Worm (Caenorhabditis elegans) whole organism, late embryonic: ENCODE measurements around the gene T19C3.3.

Source experiments
- C38D4.7 ChIP-seq: fragments of 200-800 bp; sonication (Bioruptor generic); optimal IDR thresholded peaks from 2 replicates; lab custom pipeline; 2018; ENCODE audit warnings: mild to moderate bottlenecking, missing genetic modification characterization, moderate library complexity, missing compliant biosample characterization
- F13H6.1 ChIP-seq: sonication (generic microtip); optimal IDR thresholded peaks from 2 replicates; lab custom pipeline; 2016; ENCODE audit warnings: missing genetic modification characterization, missing compliant biosample characterization
- K09A11.1 ChIP-seq: sonication (generic microtip); optimal IDR thresholded peaks from 2 replicates; lab custom pipeline; 2017; ENCODE audit warnings: antibody characterized with exemption, mild to moderate bottlenecking, missing genetic modification characterization, missing compliant biosample characterization; ENCODE audit not compliant: insufficient read depth
- Y22D7AL.16 ChIP-seq: sonication (generic microtip); optimal IDR thresholded peaks from 2 replicates; lab custom pipeline; 2016; ENCODE audit warnings: missing genetic modification characterization, missing compliant biosample characterization
- ahr-1 ChIP-seq: sonication (generic microtip); optimal IDR thresholded peaks from 2 replicates; lab custom pipeline; 2016; ENCODE audit warnings: missing genetic modification characterization, missing compliant biosample characterization
- ceh-18 ChIP-seq: sonication (generic microtip); optimal IDR thresholded peaks from 2 replicates; lab custom pipeline; 2016; ENCODE audit warnings: missing genetic modification characterization, missing compliant biosample characterization
- ceh-2 ChIP-seq: sonication (generic microtip); optimal IDR thresholded peaks from 2 replicates; lab custom pipeline; 2016; ENCODE audit warnings: missing genotype, missing genetic modification characterization, missing compliant biosample characterization
- ceh-24 ChIP-seq: sonication (generic microtip); optimal IDR thresholded peaks from 2 replicates; lab custom pipeline; 2016; ENCODE audit warnings: mild to moderate bottlenecking, missing genetic modification characterization, missing compliant biosample characterization
- ceh-30 ChIP-seq: fragments of 150-350 bp; optimal IDR thresholded peaks from 2 replicates; lab custom pipeline; 2014; ENCODE audit warnings: missing biosample characterization, missing genetic modification characterization
- ceh-31 ChIP-seq: sonication (generic microtip); optimal IDR thresholded peaks from 2 replicates; lab custom pipeline; 2016; ENCODE audit warnings: missing genetic modification characterization, missing compliant biosample characterization
- ceh-34 ChIP-seq: sonication (generic microtip); optimal IDR thresholded peaks from 2 replicates; lab custom pipeline; 2016; ENCODE audit warnings: mild to moderate bottlenecking, missing genetic modification characterization, missing compliant biosample characterization
- ceh-45 ChIP-seq: fragments of 200-800 bp; sonication (Bioruptor generic); IDR thresholded peaks from 2 replicates; pipeline ENCODE4 v1.3.6; 2022; ENCODE audit warnings: missing genetic modification reagents, missing genetic modification characterization, missing compliant biosample characterization
- ceh-48 ChIP-seq: sonication (generic microtip); optimal IDR thresholded peaks from 2 replicates; lab custom pipeline; 2016; ENCODE audit warnings: missing genetic modification characterization, inconsistent platforms, missing compliant biosample characterization
- ceh-6 ChIP-seq: fragments of 200-800 bp; sonication (Bioruptor generic); optimal IDR thresholded peaks from 2 replicates; lab custom pipeline; 2018; ENCODE audit warnings: mild to moderate bottlenecking, missing genetic modification characterization, missing compliant biosample characterization
- che-1 ChIP-seq: sonication (generic microtip); optimal IDR thresholded peaks from 2 replicates; lab custom pipeline; 2016; ENCODE audit warnings: mild to moderate bottlenecking, missing genetic modification characterization, missing compliant biosample characterization
- dve-1 ChIP-seq: sonication (generic microtip); optimal IDR thresholded peaks from 2 replicates; lab custom pipeline; 2017; ENCODE audit warnings: antibody characterized with exemption, mild to moderate bottlenecking, missing genetic modification characterization, missing compliant biosample characterization
- elt-4 ChIP-seq: sonication (generic microtip); optimal IDR thresholded peaks from 2 replicates; lab custom pipeline; 2016; ENCODE audit warnings: missing genetic modification characterization, missing compliant biosample characterization
- ets-4 ChIP-seq: sonication (generic microtip); optimal IDR thresholded peaks from 2 replicates; lab custom pipeline; 2016; ENCODE audit warnings: missing genetic modification characterization, missing compliant biosample characterization
- fax-1 ChIP-seq: sonication (generic microtip); optimal IDR thresholded peaks from 2 replicates; lab custom pipeline; 2016; ENCODE audit warnings: missing genotype, missing genetic modification characterization, missing compliant biosample characterization
- gmeb-2 ChIP-seq: sonication (generic microtip); optimal IDR thresholded peaks from 2 replicates; lab custom pipeline; 2016; ENCODE audit warnings: missing genetic modification characterization, inconsistent platforms, missing compliant biosample characterization
- lim-6 ChIP-seq: sonication (generic microtip); optimal IDR thresholded peaks from 2 replicates; lab custom pipeline; 2016; ENCODE audit warnings: missing genetic modification characterization, missing compliant biosample characterization
- madf-2 ChIP-seq: sonication (generic microtip); optimal IDR thresholded peaks from 2 replicates; lab custom pipeline; 2017; ENCODE audit warnings: missing genetic modification characterization, missing compliant biosample characterization
- nhr-11 ChIP-seq: fragments of 150-350 bp; optimal IDR thresholded peaks from 2 replicates; lab custom pipeline; 2014; ENCODE audit warnings: missing biosample characterization, missing genetic modification characterization
- nhr-232 ChIP-seq: sonication (generic microtip); optimal IDR thresholded peaks from 2 replicates; lab custom pipeline; 2016; ENCODE audit warnings: missing genetic modification characterization, missing compliant biosample characterization
- npax-4 ChIP-seq: sonication (generic microtip); optimal IDR thresholded peaks from 2 replicates; lab custom pipeline; 2016; ENCODE audit warnings: missing genetic modification characterization, missing compliant biosample characterization
- pat-9 ChIP-seq: fragments of 200-800 bp; sonication (Bioruptor generic); optimal IDR thresholded peaks from 2 replicates; lab custom pipeline; 2018; ENCODE audit warnings: mild to moderate bottlenecking, missing genetic modification characterization, moderate library complexity, missing compliant biosample characterization
- pha-2 ChIP-seq: sonication (generic microtip); optimal IDR thresholded peaks from 2 replicates; lab custom pipeline; 2017; ENCODE audit warnings: mild to moderate bottlenecking, missing genetic modification characterization, missing compliant biosample characterization
- pha-4 ChIP-seq: fragments of 150-350 bp; optimal IDR thresholded peaks from 2 replicates; lab custom pipeline; 2018; ENCODE audit warnings: missing biosample characterization, missing genetic modification reagents, missing genetic modification characterization
- pros-1 ChIP-seq: fragments of 150-350 bp; optimal IDR thresholded peaks from 2 replicates; lab custom pipeline; 2014; ENCODE audit warnings: missing biosample characterization, missing genetic modification reagents, missing genetic modification characterization
- rnt-1 ChIP-seq: sonication (generic microtip); optimal IDR thresholded peaks from 2 replicates; lab custom pipeline; 2016; ENCODE audit warnings: missing genetic modification characterization, missing compliant biosample characterization
- sdc-2 ChIP-seq: sonication (generic microtip); optimal IDR thresholded peaks from 2 replicates; lab custom pipeline; 2016; ENCODE audit warnings: missing genotype, missing genetic modification characterization, missing compliant biosample characterization
- ttx-3 ChIP-seq: sonication (generic microtip); optimal IDR thresholded peaks from 2 replicates; lab custom pipeline; 2016; ENCODE audit warnings: missing genetic modification reagents, missing genetic modification characterization, missing compliant biosample characterization
- unc-3 ChIP-seq, 2 experiments: fragments of 200-800 bp in 1 of 2; sonication (Bioruptor generic) in 1 of 2; sonication (generic microtip) in 1 of 2; conservative IDR thresholded peaks in 1 of 2; optimal IDR thresholded peaks in 1 of 2; 2 replicates each; pipeline versions ENCODE4 v1.3.6 to Lab custom; 2016 to 2022; ENCODE audit warnings: missing compliant biosample characterization in 2 of 2, missing genetic modification characterization in 2 of 2, missing genetic modification reagents in 1 of 2
- unc-42 ChIP-seq: sonication (generic microtip); optimal IDR thresholded peaks from 2 replicates; lab custom pipeline; 2016; ENCODE audit warnings: missing genotype, missing genetic modification characterization, missing compliant biosample characterization
- unc-86 ChIP-seq: sonication (generic microtip); optimal IDR thresholded peaks from 2 replicates; lab custom pipeline; 2016; ENCODE audit warnings: missing genetic modification characterization, missing compliant biosample characterization
- zip-5 ChIP-seq: sonication (generic microtip); optimal IDR thresholded peaks from 2 replicates; lab custom pipeline; 2016; ENCODE audit warnings: missing genetic modification characterization, missing compliant biosample characterization
- ztf-16 ChIP-seq: sonication (generic microtip); optimal IDR thresholded peaks from 2 replicates; lab custom pipeline; 2017; ENCODE audit warnings: missing genetic modification characterization, missing compliant biosample characterization

T19C3.3 gene

DNA sequence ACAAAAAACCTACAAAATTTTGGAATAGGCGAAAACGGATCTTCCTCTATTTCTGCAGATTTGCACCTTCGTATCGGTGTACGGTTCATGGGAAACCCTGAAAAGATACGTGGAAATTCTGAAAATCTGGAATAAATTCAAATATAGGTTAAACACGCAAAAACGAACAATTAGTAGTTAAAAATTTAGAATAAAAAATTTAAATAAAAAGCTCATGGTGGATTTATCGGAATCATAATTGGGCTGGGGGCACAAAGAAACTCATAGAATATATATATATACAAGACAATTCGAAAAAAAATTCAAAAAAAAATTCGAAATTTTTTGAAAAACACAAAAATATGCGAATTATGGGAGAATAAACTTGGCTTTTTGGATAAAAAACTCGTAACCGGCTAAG lies 27.3 kb downstream of the T19C3.3 start, which contains the start of gene helq-1:
Gene helq-1 (minus strand): TSS at position 101 of the 400 bp plus-strand sequence.
- TF ChIP-seq ahr-1 (tag; lab: Kevin White, UChicago) = no peak
- no peak for TF ChIP-seq ceh-18
- TF ChIP-seq unc-3 (GFP tag; conservative IDR thresholded peaks at IDR 0.05; lab: Robert Waterston, UW) = no peak
- TF ChIP-seq unc-3 (tag; optimal IDR thresholded peaks at IDR 0.05; lab: Kevin White, UChicago) = no peak
- TF ChIP-seq ztf-16 (tag; lab: Kevin White, UChicago) = no peak
- TF ChIP-seq unc-42 = no peak
- no peak for TF ChIP-seq ceh-2 (tag; lab: Kevin White, UChicago)
- no peak for TF ChIP-seq ceh-6 (GFP tag; lab: Kevin White, UChicago)
- no peak for TF ChIP-seq nhr-232 (tag; lab: Kevin White, UChicago)
- no peak for TF ChIP-seq zip-5 (tag; lab: Kevin White, UChicago)
- no peak for TF ChIP-seq dve-1 (tag; lab: Kevin White, UChicago)
- no peak for TF ChIP-seq elt-4 (tag; lab: Kevin White, UChicago)
- no peak for TF ChIP-seq fax-1 (tag; lab: Kevin White, UChicago)
- TF ChIP-seq nhr-11 (tag; lab: Kevin White, UChicago) = no peak
- TF ChIP-seq C38D4.7 (GFP tag; lab: Kevin White, UChicago) = no peak
- no peak for TF ChIP-seq Y22D7AL.16 (tag; lab: Kevin White, UChicago)
- no peak for TF ChIP-seq F13H6.1
- no peak for TF ChIP-seq npax-4 (tag; lab: Kevin White, UChicago)
- no peak for TF ChIP-seq madf-2
- no peak for TF ChIP-seq rnt-1 (tag; lab: Kevin White, UChicago)
- TF ChIP-seq ttx-3 = no peak

DNA sequence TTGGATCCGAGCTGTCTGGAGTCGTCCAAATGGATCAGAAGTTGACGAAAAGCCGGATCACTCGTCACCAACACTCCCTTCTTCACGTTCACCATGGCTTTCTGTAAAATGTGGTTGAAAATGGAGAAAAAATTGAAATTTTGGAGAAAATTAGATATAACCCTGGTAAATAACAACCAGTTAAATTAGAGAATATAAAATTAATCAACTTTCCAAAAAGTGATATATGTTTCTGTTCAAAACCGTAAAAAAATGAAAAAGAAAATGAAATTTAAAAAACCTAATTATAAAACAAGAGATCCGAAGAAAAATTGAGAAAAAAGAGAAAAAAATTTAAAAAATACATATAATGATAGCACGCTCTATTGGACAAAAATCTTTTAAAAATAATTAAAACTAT lies 36.9 kb downstream of the T19C3.3 start, which contains the start of gene gtf-2H5:
Gene gtf-2H5 (minus strand): TSS at position 101 of the 400 bp plus-strand sequence.
- TF ChIP-seq K09A11.1 (tag; lab: Kevin White, UChicago) (no peak), ceh-30 (tag; lab: Kevin White, UChicago) (no peak), fax-1 (tag; lab: Kevin White, UChicago) (no peak), ets-4 (tag; lab: Kevin White, UChicago) (no peak), unc-42 (no peak), pat-9 (no peak), pros-1 (tag; lab: Kevin White, UChicago) (no peak), ceh-48 (tag; lab: Kevin White, UChicago) (no peak), unc-86 (tag; lab: Kevin White, UChicago) (no peak), ceh-45 (GFP tag; lab: Robert Waterston, UW) (no peak), ceh-34 (tag; lab: Kevin White, UChicago) (no peak), elt-4 (tag; lab: Kevin White, UChicago) (no peak), pha-4 (no peak)
- TF ChIP-seq, all 69 proteins: peak for 0

DNA sequence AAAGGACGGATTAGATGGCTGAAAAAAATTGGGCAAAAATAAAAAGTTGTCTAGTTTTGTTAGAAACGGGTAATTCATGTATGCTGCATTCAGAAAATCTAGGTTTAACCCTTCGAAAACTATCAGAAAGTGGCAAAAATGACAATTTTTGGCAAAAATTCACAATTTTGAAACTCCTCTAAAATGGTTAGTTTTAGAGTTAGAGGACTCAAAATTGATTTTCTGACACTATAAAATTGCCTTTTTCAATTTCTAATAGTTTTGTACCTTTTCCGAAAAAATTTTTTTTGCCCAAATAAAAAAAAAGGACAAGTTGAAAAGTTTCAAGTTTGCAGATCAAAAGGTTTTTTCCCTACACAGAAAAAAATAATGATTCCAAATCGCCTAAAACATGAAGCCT lies 37.8 kb downstream of the T19C3.3 start:
- TF ChIP-seq sdc-2 (tag; lab: Kevin White, UChicago) (no peak), ceh-48 (tag; lab: Kevin White, UChicago) (no peak), npax-4 (tag; lab: Kevin White, UChicago) (no peak), lim-6 (tag; lab: Kevin White, UChicago) (no peak), ztf-16 (tag; lab: Kevin White, UChicago) (no peak), ceh-31 (tag; lab: Kevin White, UChicago) (no peak), pha-2 (tag; lab: Kevin White, UChicago) (no peak), che-1 (tag; lab: Kevin White, UChicago) (no peak), gmeb-2 (tag; lab: Kevin White, UChicago) (no peak), ceh-24 (tag; lab: Kevin White, UChicago) (no peak), fax-1 (tag; lab: Kevin White, UChicago) (no peak)
- TF ChIP-seq, all 69 proteins: peak for 0
